Fruit fly (Drosophila melanogaster): ENCODE measurements around the gene CG31674.

CG31674 gene

dm6 chr2L:20793881-20794280 lies 37.2 kb upstream of the CG31674 start (continued):
- TF ChIP-seq CG12769 (tag; optimal IDR thresholded peaks at IDR 0.05): no peak
- no peak for TF ChIP-seq CG2712 (tag; optimal IDR thresholded peaks at IDR 0.05)
- no peak for TF ChIP-seq ems (GFP tag; optimal IDR thresholded peaks at IDR 0.05)
- TF ChIP-seq Lpt (GFP tag; optimal IDR thresholded peaks at IDR 0.05): no peak
- TF ChIP-seq crc (GFP tag; optimal IDR thresholded peaks at IDR 0.05): no peak
- TF ChIP-seq bab2 (GFP tag; optimal IDR thresholded peaks at IDR 0.05): no peak
- no peak for TF ChIP-seq CG14965 (GFP tag; optimal IDR thresholded peaks at IDR 0.05; ENCODE audit: borderline replicate concordance)
- no peak for TF ChIP-seq Pdp1 (GFP tag; optimal IDR thresholded peaks at IDR 0.05)
- peak; percentile 23 for TF ChIP-seq sug (tag; optimal IDR thresholded peaks at IDR 0.05)
- peak; percentile 35; the same call in 1 of the 2 replicates for TF ChIP-seq vvl (GFP tag; IDR thresholded peaks at IDR 0.05)
- TF ChIP-seq fd3F (GFP tag; optimal IDR thresholded peaks at IDR 0.05): no peak
- no peak for TF ChIP-seq CG10209 (GFP tag; optimal IDR thresholded peaks at IDR 0.05)
- TF ChIP-seq dimm (GFP tag; IDR thresholded peaks at IDR 0.05): no peak
- TF ChIP-seq stwl (tag; optimal IDR thresholded peaks at IDR 0.05): no peak
- TF ChIP-seq CG17802 (tag; optimal IDR thresholded peaks at IDR 0.05): no peak
- TF ChIP-seq cas (GFP tag; IDR thresholded peaks at IDR 0.05): no peak
- TF ChIP-seq CG6689 (GFP tag; IDR thresholded peaks at IDR 0.05): no peak
- no peak for TF ChIP-seq tio (GFP tag; optimal IDR thresholded peaks at IDR 0.05)
- TF ChIP-seq Usf (GFP tag; optimal IDR thresholded peaks at IDR 0.05): no peak
- TF ChIP-seq CG4707 (GFP tag; optimal IDR thresholded peaks at IDR 0.05): no peak
- no peak for TF ChIP-seq Sry-δ (GFP tag; optimal IDR thresholded peaks at IDR 0.05)
- TF ChIP-seq Abd-B (GFP tag; optimal IDR thresholded peaks at IDR 0.05): no peak
- no peak for TF ChIP-seq az2 (GFP tag; optimal IDR thresholded peaks at IDR 0.05)
- no peak for TF ChIP-seq Dp (GFP tag; optimal IDR thresholded peaks at IDR 0.05)
- peak; percentile 41; the same call in 1 of the 2 replicates for TF ChIP-seq CG42726 (GFP tag; IDR thresholded peaks at IDR 0.05; ENCODE audit: partially characterized antibody)
- no peak for TF ChIP-seq kah (GFP tag; optimal IDR thresholded peaks at IDR 0.05)
- no peak for TF ChIP-seq Aef1 (GFP tag; IDR thresholded peaks at IDR 0.05)
- no peak for TF ChIP-seq Kr (GFP tag; optimal IDR thresholded peaks at IDR 0.05)
- TF ChIP-seq ind (GFP tag; optimal IDR thresholded peaks at IDR 0.05): no peak
- no peak for TF ChIP-seq aop (GFP tag; IDR thresholded peaks at IDR 0.05)
- TF ChIP-seq zfh1 (GFP tag; IDR thresholded peaks at IDR 0.05): no peak
- no peak for TF ChIP-seq hth (optimal IDR thresholded peaks at IDR 0.05)
- TF ChIP-seq CG17328 (GFP tag; IDR thresholded peaks at IDR 0.05): 0 out of 2 replicates have a peak, but pooled peaks have one; percentile 25
- no peak for TF ChIP-seq CG2120 (GFP tag; optimal IDR thresholded peaks at IDR 0.05)
- TF ChIP-seq CG15011 (GFP tag; optimal IDR thresholded peaks at IDR 0.05): no peak
- no peak for TF ChIP-seq Rx (GFP tag; IDR thresholded peaks at IDR 0.05)
- TF ChIP-seq Med (GFP tag): peak; percentile 93
- TF ChIP-seq yki (optimal IDR thresholded peaks at IDR 0.05): no peak
- no peak for TF ChIP-seq CG14710 (tag; optimal IDR thresholded peaks at IDR 0.05)
- no peak for TF ChIP-seq tll (GFP tag; optimal IDR thresholded peaks at IDR 0.05)
- peak; percentile 86; the same call in 3 of the 4 replicates for TF ChIP-seq chinmo (GFP tag; IDR thresholded peaks at IDR 0.05; ENCODE audit: partially characterized antibody)
- no peak for TF ChIP-seq crp (GFP tag; optimal IDR thresholded peaks at IDR 0.05)
- TF ChIP-seq CG11456 (GFP tag; IDR thresholded peaks at IDR 0.05): no peak
- peak; percentile 45 for TF ChIP-seq her (GFP tag; optimal IDR thresholded peaks at IDR 0.05)
- TF ChIP-seq Hr51 (GFP tag; optimal IDR thresholded peaks at IDR 0.05): peak in 1 of 2 experiments; percentile 2
- TF ChIP-seq pfk (GFP tag; optimal IDR thresholded peaks at IDR 0.05): no peak
- peak; percentile 42 for TF ChIP-seq CG13287 (GFP tag; IDR thresholded peaks at IDR 0.05; ENCODE audit: partially characterized antibody)
- no peak for TF ChIP-seq Hey (tag; optimal IDR thresholded peaks at IDR 0.05)
- TF ChIP-seq al (GFP tag; IDR thresholded peaks at IDR 0.05): no peak
- TF ChIP-seq h (optimal IDR thresholded peaks at IDR 0.05): no peak
- TF ChIP-seq Ptx1 (GFP tag; IDR thresholded peaks at IDR 0.05): no peak
- no peak for TF ChIP-seq Lhr (GFP tag; optimal IDR thresholded peaks at IDR 0.05)

Data from whole organism, embryonic.